Fruit fly (Drosophila melanogaster) whole organism, wandering third instar larva: ENCODE results near the gene CG4842.

ENCODE experiments used
- Abd-B ChIP-seq: fragments of >200 bp; optimal IDR thresholded peaks from 2 replicates; lab custom pipeline; 2017; ENCODE audit warnings: missing biosample characterization, missing genetic modification characterization
- CG32264 ChIP-seq: fragments of 200-800 bp; sonication (Bioruptor generic); optimal IDR thresholded peaks from 2 replicates; lab custom pipeline; 2016; ENCODE audit warnings: missing biosample characterization, missing genetic modification characterization
- CG9705 ChIP-seq: fragments of 200-800 bp; sonication (Bioruptor generic); optimal IDR thresholded peaks from 2 replicates; lab custom pipeline; 2018; ENCODE audit warnings: missing biosample characterization, mild to moderate bottlenecking, missing genetic modification characterization
- CrebA ChIP-seq: fragments of 200-800 bp; sonication (Bioruptor generic); optimal IDR thresholded peaks from 2 replicates; lab custom pipeline; 2016; ENCODE audit warnings: missing biosample characterization, mild to moderate bottlenecking, missing genetic modification characterization, borderline replicate concordance
- Dfd ChIP-seq: fragments of >200 bp; optimal IDR thresholded peaks from 2 replicates; lab custom pipeline; 2017; ENCODE audit warnings: missing biosample characterization, missing genetic modification characterization
- Dif ChIP-seq: fragments of 200-275, 200-300 bp; sonication (Bioruptor generic); optimal IDR thresholded peaks from 2 replicates; lab custom pipeline; 2018; ENCODE audit warnings: missing biosample characterization, missing genetic modification characterization; ENCODE audit not compliant: partially characterized antibody
- GATAd ChIP-seq: sonication (Bioruptor generic); optimal IDR thresholded peaks from 2 replicates; lab custom pipeline; 2016; ENCODE audit warnings: missing biosample characterization, missing genetic modification characterization
- HLH106 ChIP-seq: fragments of 200-800 bp; optimal IDR thresholded peaks from 3 replicates; lab custom pipeline; 2019; ENCODE audit warnings: missing biosample characterization, mild to moderate bottlenecking, missing genetic modification characterization, moderate library complexity
- Hnf4 ChIP-seq: fragments of 200-800 bp; sonication (Bioruptor generic); optimal IDR thresholded peaks from 2 replicates; lab custom pipeline; 2016; ENCODE audit warnings: missing biosample characterization, mild to moderate bottlenecking, missing genetic modification characterization
- Hr78 ChIP-seq: fragments of >200 bp; optimal IDR thresholded peaks from 2 replicates; lab custom pipeline; 2017; ENCODE audit warnings: missing biosample characterization, missing genetic modification characterization
- Hr83 ChIP-seq: fragments of 200-300 bp; sonication (Bioruptor generic); optimal IDR thresholded peaks from 2 replicates; lab custom pipeline; 2016; ENCODE audit warnings: missing biosample characterization, mild to moderate bottlenecking, missing genetic modification characterization, moderate library complexity; ENCODE audit not compliant: poor library complexity, severe bottlenecking
- Jra ChIP-seq: sonication (Bioruptor generic); optimal IDR thresholded peaks from 2 replicates; lab custom pipeline; 2016; ENCODE audit warnings: missing biosample characterization, missing genetic modification characterization
- Mio ChIP-seq: sonication (Bioruptor generic); optimal IDR thresholded peaks from 2 replicates; lab custom pipeline; 2016; ENCODE audit warnings: missing biosample characterization, missing genetic modification characterization
- Myc ChIP-seq: fragments of >200 bp; optimal IDR thresholded peaks from 2 replicates; lab custom pipeline; 2017
- N ChIP-seq: fragments of >200 bp; optimal IDR thresholded peaks from 2 replicates; lab custom pipeline; 2018; ENCODE audit warnings: missing biosample characterization, missing external identifiers, missing genetic modification characterization
- OdsH ChIP-seq: fragments of 200-800 bp; sonication (Bioruptor generic); optimal IDR thresholded peaks from 2 replicates; lab custom pipeline; 2016; ENCODE audit warnings: missing biosample characterization, mild to moderate bottlenecking, missing genetic modification characterization
- Rel ChIP-seq, 2 experiments: fragments of 200-800 bp; sonication (Bioruptor generic) in 1 of 2; optimal IDR thresholded peaks; 2 replicates in 1 of 2; 3 replicates in 1 of 2; lab custom pipeline; 2016 to 2019; ENCODE audit warnings: mild to moderate bottlenecking in 2 of 2, missing biosample characterization in 2 of 2, missing genetic modification characterization in 2 of 2, moderate library complexity in 1 of 2
- Sp1 ChIP-seq: fragments of 200-800 bp; sonication (Bioruptor generic); optimal IDR thresholded peaks from 3 replicates; lab custom pipeline; 2019; ENCODE audit warnings: missing biosample characterization, mild to moderate bottlenecking, missing genetic modification characterization, moderate library complexity
- Vsx2 ChIP-seq: fragments of 200-300, 225-300 bp; sonication (Bioruptor generic); optimal IDR thresholded peaks from 2 replicates; lab custom pipeline; 2018; ENCODE audit warnings: missing biosample characterization, missing genetic modification characterization; ENCODE audit not compliant: partially characterized antibody
- br ChIP-seq: fragments of 200-800 bp; sonication (Bioruptor generic); optimal IDR thresholded peaks from 2 replicates; lab custom pipeline; 2016; ENCODE audit warnings: missing biosample characterization, missing genetic modification characterization
- brk ChIP-seq: fragments of 200-800 bp; sonication (Bioruptor generic); optimal IDR thresholded peaks from 2 replicates; lab custom pipeline; 2016; ENCODE audit warnings: missing biosample characterization, mild to moderate bottlenecking, missing genetic modification characterization
- dl ChIP-seq, 2 experiments: fragments of 175-275, 200-275 bp in 1 of 2; fragments of 200-275 bp in 1 of 2; sonication (Bioruptor generic); optimal IDR thresholded peaks; lab custom pipeline; 2018; ENCODE audit warnings: mild to moderate bottlenecking in 2 of 2, missing biosample characterization in 2 of 2, missing genetic modification characterization in 2 of 2, moderate library complexity in 2 of 2; ENCODE audit not compliant: partially characterized antibody in 2 of 2, insufficient read depth in 1 of 2
- dmrt93B ChIP-seq: fragments of 200-800 bp; sonication (Bioruptor generic); optimal IDR thresholded peaks from 2 replicates; lab custom pipeline; 2018; ENCODE audit warnings: missing biosample characterization, mild to moderate bottlenecking, missing genetic modification characterization
- dsf ChIP-seq: sonication (Bioruptor generic); optimal IDR thresholded peaks from 2 replicates; lab custom pipeline; 2016; ENCODE audit warnings: missing biosample characterization, missing genetic modification characterization, borderline replicate concordance
- ey ChIP-seq: fragments of 200-800 bp; sonication (Bioruptor generic); optimal IDR thresholded peaks from 2 replicates; lab custom pipeline; 2016; ENCODE audit warnings: missing biosample characterization, missing genetic modification characterization
- foxo ChIP-seq, 2 experiments: fragments of 200-800 bp; sonication (Bioruptor generic); optimal IDR thresholded peaks; 2 replicates in 1 of 2; 3 replicates in 1 of 2; lab custom pipeline; 2016 to 2017; ENCODE audit warnings: missing biosample characterization in 2 of 2, missing genetic modification characterization in 2 of 2
- fru ChIP-seq: fragments of 200-800 bp; sonication (Bioruptor generic); optimal IDR thresholded peaks from 3 replicates; lab custom pipeline; 2016; ENCODE audit warnings: missing biosample characterization, mild to moderate bottlenecking, missing genetic modification characterization
- h ChIP-seq: fragments of 200-800 bp; sonication (Bioruptor generic); optimal IDR thresholded peaks from 3 replicates; lab custom pipeline; 2016; ENCODE audit warnings: missing biosample characterization, mild to moderate bottlenecking, missing genetic modification characterization
- jim ChIP-seq: fragments of 175-275, 200-325 bp; sonication (Bioruptor generic); optimal IDR thresholded peaks from 2 replicates; lab custom pipeline; 2016; ENCODE audit warnings: missing biosample characterization, mild to moderate bottlenecking, missing genetic modification characterization
- lola ChIP-seq: fragments of >200 bp; optimal IDR thresholded peaks from 2 replicates; lab custom pipeline; 2017; ENCODE audit warnings: missing biosample characterization, missing genetic modification characterization
- pan ChIP-seq: fragments of >200 bp; optimal IDR thresholded peaks from 2 replicates; lab custom pipeline; 2017
- psq ChIP-seq: fragments of 200-800 bp; sonication (Bioruptor generic); optimal IDR thresholded peaks from 3 replicates; lab custom pipeline; 2017; ENCODE audit warnings: missing biosample characterization, mild to moderate bottlenecking, missing genetic modification characterization, moderate library complexity
- rgr ChIP-seq: fragments of 200-800 bp; sonication (Bioruptor generic); optimal IDR thresholded peaks from 3 replicates; lab custom pipeline; 2016; ENCODE audit warnings: missing biosample characterization, mild to moderate bottlenecking, missing genetic modification characterization
- sage ChIP-seq: fragments of 200-800 bp; sonication (Bioruptor generic); optimal IDR thresholded peaks from 2 replicates; lab custom pipeline; 2016; ENCODE audit warnings: missing biosample characterization, mild to moderate bottlenecking, missing genetic modification characterization
- sv ChIP-seq: fragments of 200-800 bp; sonication (Bioruptor generic); optimal IDR thresholded peaks from 3 replicates; lab custom pipeline; 2016; ENCODE audit warnings: missing biosample characterization, missing genetic modification characterization
- tai ChIP-seq: sonication (Bioruptor generic); optimal IDR thresholded peaks from 2 replicates; lab custom pipeline; 2016; ENCODE audit warnings: missing biosample characterization, missing genetic modification characterization
- usp ChIP-seq: fragments of >200 bp; optimal IDR thresholded peaks from 2 replicates; lab custom pipeline; 2017; ENCODE audit warnings: missing biosample characterization, missing genetic modification characterization
- woc ChIP-seq: sonication (Bioruptor generic); optimal IDR thresholded peaks from 2 replicates; lab custom pipeline; 2016; ENCODE audit warnings: missing biosample characterization, mild to moderate bottlenecking, missing genetic modification characterization

CG4842 gene

dm6 chr3L:16362119-16362653 is 6.0 kb upstream of the CG4842 start, which contains the start of gene Cpr72Ea:
TSS of gene Cpr72Ea (plus strand) at chr3L:16362603.
- TF ChIP-seq N, result no peak
- no peak for TF ChIP-seq CrebA
- no peak for TF ChIP-seq Hnf4 (GFP tag; lab: Kevin White, UChicago)
- TF ChIP-seq Vsx2, result no peak
- no peak for TF ChIP-seq CG32264 (GFP tag; lab: Kevin White, UChicago)
- no peak for TF ChIP-seq brk (GFP tag; lab: Kevin White, UChicago)
- no peak for TF ChIP-seq Sp1 (GFP tag; lab: Kevin White, UChicago)
- TF ChIP-seq tai (GFP tag; lab: Kevin White, UChicago), result no peak
- TF ChIP-seq psq (GFP tag; lab: Kevin White, UChicago), result no peak

- TF ChIP-seq lola (no peak), usp (GFP tag; lab: Kevin White, UChicago) (no peak), Myc (lab: Kevin White, UChicago) (no peak), psq (GFP tag; lab: Kevin White, UChicago) (peak; percentile 66), dl (GFP tag; optimal IDR thresholded peaks at IDR 0.05; lab: Kevin White, UChicago; ENCODE audit: insufficient read depth in 1 of 2, partially characterized antibody in 2 of 2) (no peak), h (peak; percentile 83), Dfd (no peak), HLH106 (tag; lab: Kevin White, UChicago) (peak; percentile 82), foxo (GFP tag; optimal IDR thresholded peaks at IDR 0.05; lab: Kevin White, UChicago) (peak in 1 of 2 experiments; percentile 78), sage (GFP tag; lab: Kevin White, UChicago) (no peak), Jra (GFP tag; lab: Kevin White, UChicago) (no peak), br (peak; percentile 73), Dif (no peak), jim (GFP tag; lab: Kevin White, UChicago) (no peak), Vsx2 (no peak), Rel (GFP tag; optimal IDR thresholded peaks at IDR 0.05; lab: Kevin White, UChicago) (no peak), Rel (tag; optimal IDR thresholded peaks at IDR 0.05; lab: Kevin White, UChicago) (no peak), CrebA (no peak), brk (GFP tag; lab: Kevin White, UChicago) (peak; percentile 27), Abd-B (GFP tag; lab: Kevin White, UChicago) (no peak), CG32264 (GFP tag; lab: Kevin White, UChicago) (peak; percentile 25), GATAd (GFP tag; lab: Kevin White, UChicago) (no peak), dsf (no peak), Mio (no peak), fru (GFP tag; lab: Kevin White, UChicago) (peak; percentile 81), Hnf4 (GFP tag; lab: Kevin White, UChicago) (peak; percentile 65), dmrt93B (GFP tag; lab: Kevin White, UChicago) (peak; percentile 56), pan (lab: Kevin White, UChicago) (no peak), N (no peak), OdsH (GFP tag; lab: Kevin White, UChicago) (peak; percentile 81), sv (GFP tag; lab: Kevin White, UChicago) (no peak), tai (GFP tag; lab: Kevin White, UChicago) (no peak), Hr83 (GFP tag; lab: Kevin White, UChicago) (no peak), Sp1 (GFP tag; lab: Kevin White, UChicago) (peak; percentile 78), rgr (GFP tag; lab: Kevin White, UChicago) (peak; percentile 70), Hr78 (no peak), woc (GFP tag; lab: Kevin White, UChicago) (peak; percentile 67), CG9705 (GFP tag; lab: Kevin White, UChicago) (peak; percentile 39), ey (GFP tag; lab: Kevin White, UChicago) (peak; percentile 69)
- TF ChIP-seq, all 38 proteins: peak for 16
Observed at dm6 chr3L:16364182-16364581, 4.0 kb upstream of the CG4842 start.

- TF ChIP-seq Hnf4 (GFP tag; lab: Kevin White, UChicago), result no peak
- no peak for TF ChIP-seq dmrt93B (GFP tag; lab: Kevin White, UChicago)
Observed at dm6 chr3L:16364599-16364998, 3.6 kb upstream of the CG4842 start, which contains the start of gene Cpr72Eb. TSS of gene Cpr72Eb (plus strand) at chr3L:16364899.
